Fruit fly (Drosophila melanogaster) whole organism, wandering third instar larva: ENCODE results near the gene Hrd3.
A peak's percentile ranks its signal among the peaks of the same experiment; 100 is the strongest.

Experiments
- Abd-B ChIP-seq: fragments of >200 bp; optimal IDR thresholded peaks from 2 replicates; lab custom pipeline; 2017; ENCODE audit warnings: missing biosample characterization, missing genetic modification characterization
- CG32264 ChIP-seq: fragments of 200-800 bp; sonication (Bioruptor generic); optimal IDR thresholded peaks from 2 replicates; lab custom pipeline; 2016; ENCODE audit warnings: missing biosample characterization, missing genetic modification characterization
- CG9705 ChIP-seq: fragments of 200-800 bp; sonication (Bioruptor generic); optimal IDR thresholded peaks from 2 replicates; lab custom pipeline; 2018; ENCODE audit warnings: missing biosample characterization, mild to moderate bottlenecking, missing genetic modification characterization
- CrebA ChIP-seq: fragments of 200-800 bp; sonication (Bioruptor generic); optimal IDR thresholded peaks from 2 replicates; lab custom pipeline; 2016; ENCODE audit warnings: missing biosample characterization, mild to moderate bottlenecking, missing genetic modification characterization, borderline replicate concordance
- Dfd ChIP-seq: fragments of >200 bp; optimal IDR thresholded peaks from 2 replicates; lab custom pipeline; 2017; ENCODE audit warnings: missing biosample characterization, missing genetic modification characterization
- Dif ChIP-seq: fragments of 200-275, 200-300 bp; sonication (Bioruptor generic); optimal IDR thresholded peaks from 2 replicates; lab custom pipeline; 2018; ENCODE audit warnings: missing biosample characterization, missing genetic modification characterization; ENCODE audit not compliant: partially characterized antibody
- GATAd ChIP-seq: sonication (Bioruptor generic); optimal IDR thresholded peaks from 2 replicates; lab custom pipeline; 2016; ENCODE audit warnings: missing biosample characterization, missing genetic modification characterization
- HLH106 ChIP-seq: fragments of 200-800 bp; optimal IDR thresholded peaks from 3 replicates; lab custom pipeline; 2019; ENCODE audit warnings: missing biosample characterization, mild to moderate bottlenecking, missing genetic modification characterization, moderate library complexity
- Hnf4 ChIP-seq: fragments of 200-800 bp; sonication (Bioruptor generic); optimal IDR thresholded peaks from 2 replicates; lab custom pipeline; 2016; ENCODE audit warnings: missing biosample characterization, mild to moderate bottlenecking, missing genetic modification characterization
- Hr78 ChIP-seq: fragments of >200 bp; optimal IDR thresholded peaks from 2 replicates; lab custom pipeline; 2017; ENCODE audit warnings: missing biosample characterization, missing genetic modification characterization
- Hr83 ChIP-seq: fragments of 200-300 bp; sonication (Bioruptor generic); optimal IDR thresholded peaks from 2 replicates; lab custom pipeline; 2016; ENCODE audit warnings: missing biosample characterization, mild to moderate bottlenecking, missing genetic modification characterization, moderate library complexity; ENCODE audit not compliant: poor library complexity, severe bottlenecking
- Jra ChIP-seq: sonication (Bioruptor generic); optimal IDR thresholded peaks from 2 replicates; lab custom pipeline; 2016; ENCODE audit warnings: missing biosample characterization, missing genetic modification characterization
- Mio ChIP-seq: sonication (Bioruptor generic); optimal IDR thresholded peaks from 2 replicates; lab custom pipeline; 2016; ENCODE audit warnings: missing biosample characterization, missing genetic modification characterization
- Myc ChIP-seq: fragments of >200 bp; optimal IDR thresholded peaks from 2 replicates; lab custom pipeline; 2017
- N ChIP-seq: fragments of >200 bp; optimal IDR thresholded peaks from 2 replicates; lab custom pipeline; 2018; ENCODE audit warnings: missing biosample characterization, missing external identifiers, missing genetic modification characterization
- OdsH ChIP-seq: fragments of 200-800 bp; sonication (Bioruptor generic); optimal IDR thresholded peaks from 2 replicates; lab custom pipeline; 2016; ENCODE audit warnings: missing biosample characterization, mild to moderate bottlenecking, missing genetic modification characterization
- Rel ChIP-seq, 2 experiments: fragments of 200-800 bp; sonication (Bioruptor generic) in 1 of 2; optimal IDR thresholded peaks; 2 replicates in 1 of 2; 3 replicates in 1 of 2; lab custom pipeline; 2016 to 2019; ENCODE audit warnings: mild to moderate bottlenecking in 2 of 2, missing biosample characterization in 2 of 2, missing genetic modification characterization in 2 of 2, moderate library complexity in 1 of 2
- Sp1 ChIP-seq: fragments of 200-800 bp; sonication (Bioruptor generic); optimal IDR thresholded peaks from 3 replicates; lab custom pipeline; 2019; ENCODE audit warnings: missing biosample characterization, mild to moderate bottlenecking, missing genetic modification characterization, moderate library complexity
- Vsx2 ChIP-seq: fragments of 200-300, 225-300 bp; sonication (Bioruptor generic); optimal IDR thresholded peaks from 2 replicates; lab custom pipeline; 2018; ENCODE audit warnings: missing biosample characterization, missing genetic modification characterization; ENCODE audit not compliant: partially characterized antibody
- br ChIP-seq: fragments of 200-800 bp; sonication (Bioruptor generic); optimal IDR thresholded peaks from 2 replicates; lab custom pipeline; 2016; ENCODE audit warnings: missing biosample characterization, missing genetic modification characterization
- brk ChIP-seq: fragments of 200-800 bp; sonication (Bioruptor generic); optimal IDR thresholded peaks from 2 replicates; lab custom pipeline; 2016; ENCODE audit warnings: missing biosample characterization, mild to moderate bottlenecking, missing genetic modification characterization
- dl ChIP-seq, 2 experiments: fragments of 175-275, 200-275 bp in 1 of 2; fragments of 200-275 bp in 1 of 2; sonication (Bioruptor generic); optimal IDR thresholded peaks; lab custom pipeline; 2018; ENCODE audit warnings: mild to moderate bottlenecking in 2 of 2, missing biosample characterization in 2 of 2, missing genetic modification characterization in 2 of 2, moderate library complexity in 2 of 2; ENCODE audit not compliant: partially characterized antibody in 2 of 2, insufficient read depth in 1 of 2
- dmrt93B ChIP-seq: fragments of 200-800 bp; sonication (Bioruptor generic); optimal IDR thresholded peaks from 2 replicates; lab custom pipeline; 2018; ENCODE audit warnings: missing biosample characterization, mild to moderate bottlenecking, missing genetic modification characterization
- dsf ChIP-seq: sonication (Bioruptor generic); optimal IDR thresholded peaks from 2 replicates; lab custom pipeline; 2016; ENCODE audit warnings: missing biosample characterization, missing genetic modification characterization, borderline replicate concordance
- ey ChIP-seq: fragments of 200-800 bp; sonication (Bioruptor generic); optimal IDR thresholded peaks from 2 replicates; lab custom pipeline; 2016; ENCODE audit warnings: missing biosample characterization, missing genetic modification characterization
- foxo ChIP-seq, 2 experiments: fragments of 200-800 bp; sonication (Bioruptor generic); optimal IDR thresholded peaks; 2 replicates in 1 of 2; 3 replicates in 1 of 2; lab custom pipeline; 2016 to 2017; ENCODE audit warnings: missing biosample characterization in 2 of 2, missing genetic modification characterization in 2 of 2
- fru ChIP-seq: fragments of 200-800 bp; sonication (Bioruptor generic); optimal IDR thresholded peaks from 3 replicates; lab custom pipeline; 2016; ENCODE audit warnings: missing biosample characterization, mild to moderate bottlenecking, missing genetic modification characterization
- h ChIP-seq: fragments of 200-800 bp; sonication (Bioruptor generic); optimal IDR thresholded peaks from 3 replicates; lab custom pipeline; 2016; ENCODE audit warnings: missing biosample characterization, mild to moderate bottlenecking, missing genetic modification characterization
- jim ChIP-seq: fragments of 175-275, 200-325 bp; sonication (Bioruptor generic); optimal IDR thresholded peaks from 2 replicates; lab custom pipeline; 2016; ENCODE audit warnings: missing biosample characterization, mild to moderate bottlenecking, missing genetic modification characterization
- lola ChIP-seq: fragments of >200 bp; optimal IDR thresholded peaks from 2 replicates; lab custom pipeline; 2017; ENCODE audit warnings: missing biosample characterization, missing genetic modification characterization
- pan ChIP-seq: fragments of >200 bp; optimal IDR thresholded peaks from 2 replicates; lab custom pipeline; 2017
- psq ChIP-seq: fragments of 200-800 bp; sonication (Bioruptor generic); optimal IDR thresholded peaks from 3 replicates; lab custom pipeline; 2017; ENCODE audit warnings: missing biosample characterization, mild to moderate bottlenecking, missing genetic modification characterization, moderate library complexity
- rgr ChIP-seq: fragments of 200-800 bp; sonication (Bioruptor generic); optimal IDR thresholded peaks from 3 replicates; lab custom pipeline; 2016; ENCODE audit warnings: missing biosample characterization, mild to moderate bottlenecking, missing genetic modification characterization
- sage ChIP-seq: fragments of 200-800 bp; sonication (Bioruptor generic); optimal IDR thresholded peaks from 2 replicates; lab custom pipeline; 2016; ENCODE audit warnings: missing biosample characterization, mild to moderate bottlenecking, missing genetic modification characterization
- sv ChIP-seq: fragments of 200-800 bp; sonication (Bioruptor generic); optimal IDR thresholded peaks from 3 replicates; lab custom pipeline; 2016; ENCODE audit warnings: missing biosample characterization, missing genetic modification characterization
- tai ChIP-seq: sonication (Bioruptor generic); optimal IDR thresholded peaks from 2 replicates; lab custom pipeline; 2016; ENCODE audit warnings: missing biosample characterization, missing genetic modification characterization
- usp ChIP-seq: fragments of >200 bp; optimal IDR thresholded peaks from 2 replicates; lab custom pipeline; 2017; ENCODE audit warnings: missing biosample characterization, missing genetic modification characterization
- woc ChIP-seq: sonication (Bioruptor generic); optimal IDR thresholded peaks from 2 replicates; lab custom pipeline; 2016; ENCODE audit warnings: missing biosample characterization, mild to moderate bottlenecking, missing genetic modification characterization

Hrd3 gene

DNA sequence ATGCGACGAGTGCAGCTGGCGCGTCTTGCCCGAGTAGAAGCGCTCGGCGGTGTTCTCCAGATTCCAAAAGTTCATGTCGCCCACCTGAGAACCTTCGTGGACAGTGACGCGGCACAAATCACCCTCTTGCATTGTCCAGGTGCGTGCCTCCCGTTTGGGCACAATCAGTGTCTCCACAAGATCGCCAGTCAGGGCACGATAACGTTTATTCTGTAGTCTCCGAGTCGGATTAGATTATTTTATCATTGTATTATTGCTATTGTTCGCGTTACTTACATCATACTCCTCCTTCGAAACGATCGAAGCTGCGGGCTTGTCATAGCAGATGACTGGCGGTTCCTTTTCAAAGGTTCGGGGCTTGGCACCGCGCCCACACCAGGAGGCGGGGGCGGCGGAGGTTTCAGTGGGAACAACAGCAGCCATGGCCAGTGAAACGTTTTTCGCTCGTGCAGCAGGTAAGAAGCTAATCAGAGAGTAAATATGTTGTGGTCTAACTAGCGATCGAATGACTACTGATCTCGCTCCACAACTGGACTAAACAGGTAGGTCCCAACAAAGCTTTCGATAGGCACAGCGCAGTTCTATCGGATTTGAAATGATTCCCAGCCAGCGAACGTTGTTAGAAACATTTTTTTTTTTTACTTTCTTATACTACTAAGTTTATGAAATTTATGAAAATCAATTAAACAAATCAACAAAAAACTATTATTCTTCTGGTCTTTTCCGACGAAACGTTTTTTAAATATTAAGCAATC, 15.4 kb upstream of the Hrd3 start, which contains the start of gene CG10208:
Gene CG10208 (minus strand): TSS at position 518 of the 755 bp plus-strand sequence.
- TF ChIP-seq Hr83 (GFP tag; lab: Kevin White, UChicago), result peak; percentile 7
- no peak for TF ChIP-seq dmrt93B (GFP tag; lab: Kevin White, UChicago)
- TF ChIP-seq Rel (GFP tag; optimal IDR thresholded peaks at IDR 0.05; lab: Kevin White, UChicago), result no peak
- peak; percentile 47 for TF ChIP-seq Rel (tag; optimal IDR thresholded peaks at IDR 0.05; lab: Kevin White, UChicago)
- TF ChIP-seq usp (GFP tag; lab: Kevin White, UChicago), result no peak
- peak; percentile 3 for TF ChIP-seq h

DNA sequence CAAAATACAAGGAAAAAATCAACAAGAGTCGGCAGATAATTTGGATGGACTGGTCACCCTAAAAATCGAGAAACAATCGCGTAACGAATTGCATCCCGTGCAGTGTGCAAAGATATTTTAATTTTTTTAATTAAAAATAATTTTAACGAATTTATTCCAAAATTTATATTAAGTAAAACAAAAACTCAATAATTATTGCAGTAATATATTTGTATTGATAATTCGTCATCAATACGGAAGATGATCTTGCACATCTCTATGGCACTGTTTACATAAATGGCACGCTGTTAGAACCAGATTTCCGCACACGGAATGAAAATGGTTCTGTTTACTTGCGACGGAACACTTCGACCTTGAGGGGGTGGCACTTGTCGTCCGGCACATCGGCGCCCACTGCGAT, 14.5 kb upstream of the Hrd3 start, which contains the start of gene tst:
Gene tst (minus strand): TSS at position 52 of the 400 bp plus-strand sequence.
- no peak for TF ChIP-seq Jra (GFP tag; lab: Kevin White, UChicago)
- TF ChIP-seq N (GFP tag; lab: Kevin White, UChicago), result no peak
- TF ChIP-seq CG9705, result peak; percentile 45
- peak; percentile 68 for TF ChIP-seq ey
- TF ChIP-seq GATAd, result peak; percentile 43
- no peak for TF ChIP-seq Dif
- TF ChIP-seq Hnf4 (GFP tag; lab: Kevin White, UChicago), result no peak
- no peak for TF ChIP-seq Abd-B (GFP tag; lab: Kevin White, UChicago)
- peak; percentile 92 for TF ChIP-seq rgr (GFP tag; lab: Kevin White, UChicago)
- peak; percentile 80 for TF ChIP-seq fru (GFP tag; lab: Kevin White, UChicago)
- no peak for TF ChIP-seq CG32264 (GFP tag; lab: Kevin White, UChicago)
- no peak for TF ChIP-seq Mio (GFP tag; lab: Kevin White, UChicago)
- peak in 1 of 2 experiments; percentile 94 for TF ChIP-seq foxo (GFP tag; optimal IDR thresholded peaks at IDR 0.05; lab: Kevin White, UChicago)
- TF ChIP-seq sv, result peak; percentile 58
- peak; percentile 88 for TF ChIP-seq psq (GFP tag; lab: Kevin White, UChicago)
- no peak for TF ChIP-seq usp (GFP tag; lab: Kevin White, UChicago)
- no peak for TF ChIP-seq dsf (GFP tag; lab: Kevin White, UChicago)
- TF ChIP-seq OdsH, result peak; percentile 86
- no peak for TF ChIP-seq Myc (lab: Kevin White, UChicago)
- no peak for TF ChIP-seq dl (GFP tag; optimal IDR thresholded peaks at IDR 0.05; lab: Kevin White, UChicago; ENCODE audit: insufficient read depth in 1 of 2, partially characterized antibody in 2 of 2)
- TF ChIP-seq sage (GFP tag; lab: Kevin White, UChicago), result no peak
- peak; percentile 92 for TF ChIP-seq HLH106 (tag; lab: Kevin White, UChicago)
- TF ChIP-seq dmrt93B (GFP tag; lab: Kevin White, UChicago), result peak; percentile 84
- TF ChIP-seq CrebA (GFP tag; lab: Kevin White, UChicago), result no peak
- no peak for TF ChIP-seq jim (GFP tag; lab: Kevin White, UChicago)
- TF ChIP-seq tai (GFP tag; lab: Kevin White, UChicago), result no peak
- no peak for TF ChIP-seq pan (lab: Kevin White, UChicago)
- TF ChIP-seq Hr78, result no peak
- TF ChIP-seq Sp1 (GFP tag; lab: Kevin White, UChicago), result peak; percentile 84
- peak; percentile 85 for TF ChIP-seq h
- TF ChIP-seq Dfd (GFP tag; lab: Kevin White, UChicago), result no peak
- peak; percentile 69 for TF ChIP-seq br (GFP tag; lab: Kevin White, UChicago)
- peak; percentile 22 for TF ChIP-seq Hr83 (GFP tag; lab: Kevin White, UChicago)
- no peak for TF ChIP-seq brk (GFP tag; lab: Kevin White, UChicago)
- TF ChIP-seq lola (GFP tag; lab: Kevin White, UChicago), result no peak
- TF ChIP-seq Vsx2 (GFP tag; lab: Kevin White, UChicago), result no peak
- TF ChIP-seq woc (GFP tag; lab: Kevin White, UChicago), result no peak
- TF ChIP-seq Rel (GFP tag; optimal IDR thresholded peaks at IDR 0.05; lab: Kevin White, UChicago), result no peak
- TF ChIP-seq Rel (tag; optimal IDR thresholded peaks at IDR 0.05; lab: Kevin White, UChicago), result peak; percentile 70
